Fruit fly (Drosophila melanogaster): ENCODE results near the gene unc-45.

DNA sequence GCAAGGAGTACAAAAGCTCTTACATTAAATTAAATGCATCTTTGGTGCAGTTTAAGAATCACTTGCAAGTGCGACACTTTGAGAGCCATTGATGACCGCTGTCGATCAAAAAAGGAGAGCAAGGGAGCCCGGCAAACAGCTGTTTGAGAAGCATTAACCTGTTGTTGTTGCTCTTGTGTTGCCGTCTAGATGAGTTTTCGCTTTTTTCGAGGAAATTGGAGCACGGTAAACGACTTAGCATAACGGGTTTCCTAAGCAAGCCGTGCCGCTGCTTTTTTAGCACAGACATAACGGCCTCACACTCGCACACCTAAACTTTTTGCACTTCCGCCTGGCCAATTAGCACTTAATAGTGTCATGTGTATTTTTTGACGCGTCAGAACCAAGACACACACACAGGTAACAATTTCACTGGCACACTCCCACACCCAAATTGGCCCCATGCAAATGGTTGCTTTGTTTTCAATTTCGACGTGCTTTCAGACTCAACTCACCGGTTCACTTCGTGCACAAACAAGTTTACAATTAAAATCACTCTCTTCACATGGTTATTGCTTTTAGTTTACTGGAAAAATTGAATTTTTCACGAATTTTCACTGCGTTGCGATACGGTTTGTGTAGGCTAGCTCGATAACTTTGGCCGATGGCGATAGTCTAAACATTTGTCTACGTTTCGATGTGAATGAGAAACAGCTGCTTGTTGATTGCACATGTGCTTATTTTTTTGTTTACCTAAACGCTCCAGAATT is 2.8 kb upstream of the unc-45 start, which contains the start of the genes CG10903 and CG2747:
- TF ChIP-seq dac (GFP tag; optimal IDR thresholded peaks at IDR 0.05): no peak
- no peak for TF ChIP-seq Smox (GFP tag; optimal IDR thresholded peaks at IDR 0.05)
- no peak for TF ChIP-seq CG32006 (GFP tag; optimal IDR thresholded peaks at IDR 0.05)
- TF ChIP-seq Hr38 (GFP tag; optimal IDR thresholded peaks at IDR 0.05): no peak
- TF ChIP-seq Sox102F (GFP tag; optimal IDR thresholded peaks at IDR 0.05): no peak
- TF ChIP-seq topi (GFP tag; optimal IDR thresholded peaks at IDR 0.05): no peak
- TF ChIP-seq Ets21C (GFP tag; optimal IDR thresholded peaks at IDR 0.05): no peak
- no peak for TF ChIP-seq Met (GFP tag; optimal IDR thresholded peaks at IDR 0.05)
- no peak for TF ChIP-seq CG8632 (GFP tag; optimal IDR thresholded peaks at IDR 0.05)
- TF ChIP-seq CG6163 (GFP tag; IDR thresholded peaks at IDR 0.05): 0 out of 3 replicates have a peak, but pooled peaks have one; percentile 21

All from whole organism, prepupa.